Worm (Caenorhabditis elegans) whole organism, young adult: ENCODE measurements around the gene C16A11.5.
A peak's percentile ranks its signal among the peaks of the same experiment; 100 is the strongest.

Source experiments
- D2030.7 ChIP-seq: fragments of 200-800 bp; sonication (Bioruptor generic); IDR thresholded peaks from 2 replicates; pipeline ENCODE4 v1.3.6; 2022; ENCODE audit warnings: missing genetic modification reagents, missing genetic modification characterization, missing compliant biosample characterization
- F33H1.4 ChIP-seq: fragments of 200-800 bp; sonication (Bioruptor generic); IDR thresholded peaks from 2 replicates; pipeline ENCODE4 v1.3.6; 2022; ENCODE audit warnings: missing genetic modification reagents, missing genetic modification characterization, missing compliant biosample characterization
- F49E8.2 ChIP-seq: sonication (generic microtip); optimal IDR thresholded peaks from 3 replicates; lab custom pipeline; 2017; ENCODE audit warnings: missing genetic modification characterization, mild to moderate bottlenecking, missing compliant biosample characterization, antibody characterized with exemption, moderate library complexity; ENCODE audit not compliant: insufficient read depth
- F57A8.1 ChIP-seq: fragments of 200-800 bp; sonication (Bioruptor generic); optimal IDR thresholded peaks from 2 replicates; lab custom pipeline; 2018; ENCODE audit warnings: mild to moderate bottlenecking, missing genetic modification characterization, moderate library complexity, missing compliant biosample characterization
- K12H6.12 ChIP-seq: fragments of 200-800 bp; sonication (Bioruptor generic); optimal IDR thresholded peaks from 2 replicates; lab custom pipeline; 2018; ENCODE audit warnings: mild to moderate bottlenecking, missing genetic modification characterization, missing compliant biosample characterization
- Y67H2A.10 ChIP-seq: fragments of 200-800 bp; sonication (Bioruptor generic); conservative IDR thresholded peaks from 2 replicates; pipeline ENCODE4 v1.3.6; 2022; ENCODE audit warnings: missing genetic modification reagents, missing genetic modification characterization, missing compliant biosample characterization
- akir-1 ChIP-seq: fragments of 200-800 bp; sonication (Bioruptor generic); optimal IDR thresholded peaks from 2 replicates; lab custom pipeline; 2018; ENCODE audit warnings: mild to moderate bottlenecking, missing genetic modification characterization, moderate library complexity, missing compliant biosample characterization
- ceh-40 ChIP-seq: fragments of 200-800 bp; sonication (Bioruptor generic); IDR thresholded peaks from 2 replicates; pipeline ENCODE4 v1.3.6; 2022; ENCODE audit warnings: missing genetic modification characterization, missing compliant biosample characterization
- ceh-91 ChIP-seq: fragments of 200-800 bp; sonication (Bioruptor generic); IDR thresholded peaks from 2 replicates; pipeline ENCODE4 v1.3.6; 2022; ENCODE audit warnings: missing genetic modification reagents, missing genetic modification characterization, missing compliant biosample characterization
- dox-1 ChIP-seq: fragments of 200-800 bp; sonication (Bioruptor generic); IDR thresholded peaks from 2 replicates; pipeline ENCODE4 v1.3.6; 2022; ENCODE audit warnings: missing genetic modification reagents, missing genetic modification characterization, missing compliant biosample characterization
- dpff-1 ChIP-seq: sonication (generic microtip); optimal IDR thresholded peaks from 2 replicates; lab custom pipeline; 2017; ENCODE audit warnings: mild to moderate bottlenecking, missing genetic modification characterization, missing compliant biosample characterization
- efl-1 ChIP-seq: fragments of 150-350 bp; optimal IDR thresholded peaks from 2 replicates; lab custom pipeline; 2014; ENCODE audit warnings: missing biosample characterization, missing genetic modification reagents, missing genetic modification characterization
- egl-18 ChIP-seq: fragments of 200-800 bp; sonication (Bioruptor generic); IDR thresholded peaks from 2 replicates; pipeline ENCODE4 v1.3.6; 2022; ENCODE audit warnings: missing genetic modification reagents, missing genetic modification characterization, missing compliant biosample characterization
- ekl-4 ChIP-seq: fragments of 200-800 bp; sonication (Bioruptor generic); IDR thresholded peaks from 2 replicates; pipeline ENCODE4 v1.3.6; 2022; ENCODE audit warnings: missing genetic modification reagents, missing genetic modification characterization, missing compliant biosample characterization
- lin-54 ChIP-seq: fragments of 200-800 bp; sonication (Bioruptor generic); optimal IDR thresholded peaks from 2 replicates; lab custom pipeline; 2018; ENCODE audit warnings: mild to moderate bottlenecking, missing genetic modification characterization, missing compliant biosample characterization
- lsl-1 ChIP-seq: fragments of 200-800 bp; sonication (Bioruptor generic); optimal IDR thresholded peaks from 2 replicates; lab custom pipeline; 2018; ENCODE audit warnings: mild to moderate bottlenecking, missing genetic modification characterization, moderate library complexity, missing compliant biosample characterization
- madf-3 ChIP-seq: fragments of 200-800 bp; sonication (Bioruptor generic); IDR thresholded peaks from 2 replicates; pipeline ENCODE4 v1.3.6; 2022; ENCODE audit warnings: missing genetic modification reagents, missing genetic modification characterization, missing compliant biosample characterization
- madf-6 ChIP-seq: fragments of 200-800 bp; sonication (Bioruptor generic); IDR thresholded peaks from 2 replicates; pipeline ENCODE4 v1.3.6; 2022; ENCODE audit warnings: missing genetic modification reagents, missing genetic modification characterization, missing compliant biosample characterization
- madf-8 ChIP-seq: fragments of 200-800 bp; sonication (Bioruptor generic); conservative IDR thresholded peaks from 2 replicates; pipeline ENCODE4 v1.3.6; 2022; ENCODE audit warnings: missing genetic modification reagents, missing genetic modification characterization, missing compliant biosample characterization
- nfya-2 ChIP-seq: fragments of 200-800 bp; sonication (Bioruptor generic); IDR thresholded peaks from 2 replicates; pipeline ENCODE4 v1.3.6; 2022; ENCODE audit warnings: missing genetic modification reagents, missing genetic modification characterization, missing compliant biosample characterization
- nhr-120 ChIP-seq: fragments of 200-800 bp; sonication (Bioruptor generic); IDR thresholded peaks from 2 replicates; pipeline ENCODE4 v1.3.6; 2022; ENCODE audit warnings: missing genetic modification characterization, missing compliant biosample characterization
- nhr-179 ChIP-seq: sonication (generic microtip); optimal IDR thresholded peaks from 2 replicates; lab custom pipeline; 2016; ENCODE audit warnings: mild to moderate bottlenecking, missing genetic modification characterization, missing compliant biosample characterization
- nhr-80 ChIP-seq: sonication (generic microtip); optimal IDR thresholded peaks from 2 replicates; lab custom pipeline; 2016; ENCODE audit warnings: missing genetic modification characterization, missing compliant biosample characterization
- rcor-1 ChIP-seq: fragments of 200-800 bp; sonication (Bioruptor generic); IDR thresholded peaks from 2 replicates; pipeline ENCODE4 v1.3.6; 2022; ENCODE audit warnings: missing genetic modification reagents, missing genetic modification characterization, missing compliant biosample characterization
- snpc-1.3 ChIP-seq: sonication (generic microtip); optimal IDR thresholded peaks from 2 replicates; lab custom pipeline; 2017; ENCODE audit warnings: missing genetic modification characterization, mild to moderate bottlenecking, missing compliant biosample characterization, antibody characterized with exemption, moderate library complexity, missing genotype, missing genetic modification reagents; ENCODE audit not compliant: insufficient read depth
- snpc-3.4 ChIP-seq: sonication (generic microtip); optimal IDR thresholded peaks from 2 replicates; lab custom pipeline; 2017; ENCODE audit warnings: missing genetic modification characterization, mild to moderate bottlenecking, missing compliant biosample characterization, antibody characterized with exemption, moderate library complexity, missing genotype, missing genetic modification reagents
- snpc-4 ChIP-seq, 5 experiments: fragments of 150-350 bp in 1 of 5; sonication (generic microtip) in 4 of 5; optimal IDR thresholded peaks; 2 replicates each; lab custom pipeline; 2014 to 2018; ENCODE audit warnings: missing genetic modification characterization in 5 of 5, missing biosample characterization in 3 of 5, antibody characterized with exemption in 2 of 5, mild to moderate bottlenecking in 2 of 5, missing compliant biosample characterization in 2 of 5, missing genotype in 2 of 5, moderate library complexity in 2 of 5, missing genetic modification reagents in 1 of 5
- sptf-2 ChIP-seq: fragments of 200-800 bp; sonication (Bioruptor generic); optimal IDR thresholded peaks from 2 replicates; lab custom pipeline; 2018; ENCODE audit warnings: mild to moderate bottlenecking, missing genetic modification characterization, missing compliant biosample characterization
- tbp1 ChIP-seq: fragments of 200-800 bp; sonication (Bioruptor generic); optimal IDR thresholded peaks from 2 replicates; lab custom pipeline; 2018; ENCODE audit warnings: mild to moderate bottlenecking, missing genetic modification characterization, missing compliant biosample characterization
- tbx-9 ChIP-seq: sonication (generic microtip); optimal IDR thresholded peaks from 2 replicates; lab custom pipeline; 2016; ENCODE audit warnings: borderline replicate concordance, missing genetic modification characterization, inconsistent platforms, missing compliant biosample characterization
- unc-130 ChIP-seq: sonication (generic microtip); optimal IDR thresholded peaks from 2 replicates; lab custom pipeline; 2016; ENCODE audit warnings: missing genetic modification reagents, missing genetic modification characterization, missing compliant biosample characterization
- xnd-1 ChIP-seq: sonication (generic microtip); optimal IDR thresholded peaks from 2 replicates; lab custom pipeline; 2016; ENCODE audit warnings: missing genotype, missing genetic modification reagents, missing genetic modification characterization, missing compliant biosample characterization
- zfh-2 ChIP-seq: fragments of 200-800 bp; sonication (Bioruptor generic); conservative IDR thresholded peaks from 2 replicates; pipeline ENCODE4 v1.3.6; 2022; ENCODE audit warnings: missing genetic modification reagents, missing genetic modification characterization, missing compliant biosample characterization
- zim-3 ChIP-seq: sonication (generic microtip); optimal IDR thresholded peaks from 2 replicates; lab custom pipeline; 2017; ENCODE audit warnings: mild to moderate bottlenecking, missing genetic modification characterization, moderate library complexity, missing compliant biosample characterization
- ztf-26 ChIP-seq: sonication (generic microtip); optimal IDR thresholded peaks from 2 replicates; lab custom pipeline; 2017; ENCODE audit warnings: missing genetic modification characterization, missing compliant biosample characterization
- ztf-3 ChIP-seq: fragments of 200-800 bp; sonication (Bioruptor generic); optimal IDR thresholded peaks from 2 replicates; lab custom pipeline; 2018; ENCODE audit warnings: mild to moderate bottlenecking, missing genetic modification characterization, missing compliant biosample characterization

C16A11.5 gene

DNA sequence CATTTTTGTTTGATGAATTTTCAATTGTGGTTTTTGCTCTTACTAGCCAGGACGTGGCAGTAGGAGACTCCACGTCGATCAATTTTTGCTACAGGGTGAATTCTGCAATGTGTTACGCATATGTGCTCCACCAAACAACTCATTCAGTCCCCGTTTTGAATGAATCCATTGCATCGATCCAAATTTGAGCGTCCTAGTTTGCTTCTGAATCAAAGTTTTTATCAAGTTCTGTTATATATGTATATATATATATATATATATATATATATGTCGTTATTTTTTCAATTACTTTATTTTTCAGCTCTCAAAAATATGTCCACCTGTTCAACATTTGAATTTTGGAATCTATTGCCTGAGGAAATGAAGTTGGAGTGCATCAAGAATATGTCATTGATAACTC lies 12.0 kb upstream of the C16A11.5 start, which contains the start of gene F31D5.7:
TSS of gene F31D5.7 (plus strand) at position 301 of the 400 bp plus-strand sequence.
- no peak for TF ChIP-seq K12H6.12
- TF ChIP-seq Y67H2A.10 (GFP tag; lab: Robert Waterston, UW), result no peak
- no peak for TF ChIP-seq nhr-120 (GFP tag; lab: Robert Waterston, UW)
- no peak for TF ChIP-seq ceh-40 (GFP tag; lab: Robert Waterston, UW)
- TF ChIP-seq F57A8.1 (GFP tag; lab: Kevin White, UChicago), result no peak
- no peak for TF ChIP-seq nhr-80 (tag; lab: Kevin White, UChicago)
- no peak for TF ChIP-seq nhr-179 (tag; lab: Kevin White, UChicago)
- no peak for TF ChIP-seq nfya-2 (GFP tag; lab: Robert Waterston, UW)
- no peak for TF ChIP-seq zfh-2
- TF ChIP-seq zim-3 (tag; lab: Kevin White, UChicago), result no peak
- TF ChIP-seq rcor-1 (GFP tag; lab: Robert Waterston, UW), result no peak
- TF ChIP-seq tbp1 (GFP tag; lab: Kevin White, UChicago), result no peak
- no peak for TF ChIP-seq tbx-9 (tag; lab: Kevin White, UChicago)

DNA sequence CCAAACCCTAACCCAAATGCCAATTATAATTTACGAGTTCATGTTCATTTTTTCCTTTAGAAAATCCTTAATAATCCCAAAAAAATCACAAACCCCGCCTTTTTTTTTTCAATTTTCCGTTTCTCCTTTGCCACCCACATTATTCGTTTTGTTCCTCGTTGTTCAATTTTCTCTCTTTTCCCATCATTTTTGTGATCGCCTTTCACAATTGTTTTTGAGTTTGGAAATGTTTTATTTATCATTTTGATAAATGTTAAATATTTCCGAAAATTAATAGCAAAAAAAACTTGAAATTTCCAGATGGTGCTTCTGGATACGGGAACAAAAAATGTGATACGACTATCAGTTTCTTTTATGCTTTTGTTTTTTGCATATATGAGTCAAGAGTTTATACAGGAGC lies 7.8 kb upstream of the C16A11.5 start, which contains the start of gene F31D5.2:
TSS of gene F31D5.2 (plus strand) at position 301 of the 400 bp plus-strand sequence.
- no peak for TF ChIP-seq dpff-1 (tag; lab: Kevin White, UChicago)
- TF ChIP-seq madf-3 (GFP tag; lab: Robert Waterston, UW), result no peak
- TF ChIP-seq, all 124 proteins: peak for 0

DNA sequence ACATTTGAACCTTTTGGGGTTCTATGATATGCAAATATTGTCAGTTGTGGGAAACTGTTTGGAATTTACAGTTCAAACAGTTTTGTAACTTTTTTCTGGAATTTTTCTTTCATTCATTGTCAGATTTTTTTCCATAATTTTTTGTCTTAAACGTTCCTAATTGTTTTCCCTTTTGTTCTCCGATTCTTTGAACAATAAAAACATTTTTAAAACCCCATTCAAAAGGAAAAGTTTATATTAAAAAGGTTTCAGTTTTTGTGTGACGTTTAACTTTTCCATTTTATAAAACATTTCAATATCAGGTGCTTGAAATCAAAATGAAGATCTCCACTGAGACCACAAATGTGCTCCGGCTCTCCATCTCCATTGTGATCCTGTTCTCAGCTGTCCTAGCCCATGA lies 4.0 kb upstream of the C16A11.5 start, which contains the start of gene F31D5.1:
TSS of gene F31D5.1 (plus strand) at position 301 of the 400 bp plus-strand sequence.
- no peak for TF ChIP-seq ztf-3 (GFP tag; lab: Kevin White, UChicago)

DNA sequence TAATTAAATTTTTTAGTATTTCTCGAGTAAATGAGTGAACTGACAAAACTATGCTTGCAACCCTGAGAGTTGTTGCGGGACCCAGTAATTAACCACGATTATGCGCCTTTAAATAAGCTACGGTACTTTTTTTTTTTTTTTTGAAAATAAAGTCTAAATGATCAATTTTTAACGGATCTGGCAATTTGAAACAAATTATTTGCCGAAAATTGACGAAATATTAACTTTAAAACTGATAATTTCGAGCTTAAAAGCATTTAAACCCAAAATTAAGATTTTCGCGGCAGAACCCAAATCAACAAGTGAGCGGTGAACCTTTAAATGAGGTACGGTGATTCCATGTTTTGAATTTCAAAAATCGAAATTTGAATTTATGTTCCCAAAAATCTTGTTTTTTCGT lies 636 bp upstream of the C16A11.5 start:
- TF ChIP-seq xnd-1 (tag; lab: Kevin White, UChicago) (peak; percentile 96), madf-8 (peak; percentile 92), efl-1 (GFP tag; lab: Kevin White, UChicago) (peak; percentile 41), F33H1.4 (GFP tag; lab: Robert Waterston, UW) (peak; percentile 92), ztf-26 (no peak), madf-6 (peak; percentile 96), akir-1 (no peak), F49E8.2 (tag; lab: Kevin White, UChicago) (peak; percentile 25), zim-3 (tag; lab: Kevin White, UChicago) (no peak), lsl-1 (GFP tag; lab: Kevin White, UChicago) (peak; percentile 95), D2030.7 (GFP tag; lab: Robert Waterston, UW) (peak; percentile 65; the same call in 1 of the 2 replicates), lin-54 (peak; percentile 50), ceh-91 (GFP tag; lab: Robert Waterston, UW) (peak; percentile 82)

DNA sequence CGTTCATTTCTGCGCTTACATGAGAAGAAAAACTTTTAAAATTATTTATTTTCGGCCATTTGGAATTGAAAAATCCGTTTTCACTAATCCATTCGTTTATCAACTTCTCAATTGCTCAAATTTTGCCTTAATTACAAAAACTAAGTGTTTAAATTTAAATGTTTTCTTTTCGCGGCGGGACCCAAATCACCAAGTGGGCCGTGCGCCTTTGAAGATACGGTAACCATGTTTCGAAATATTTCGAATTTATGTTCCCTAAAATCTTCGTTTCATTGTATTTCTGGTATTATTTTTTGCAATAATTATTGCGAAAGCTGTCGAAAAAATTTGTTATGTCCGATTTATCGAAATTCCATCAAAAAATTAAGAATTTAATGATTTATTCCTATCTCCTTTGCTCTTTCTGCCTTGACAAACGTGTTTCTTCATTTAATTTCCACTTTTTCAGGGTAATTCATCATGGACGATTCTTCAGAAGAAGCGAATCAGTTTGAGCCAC lies 3.5 kb downstream of the C16A11.5 start, which contains the start of gene C16A11.4:
TSS of gene C16A11.4 (plus strand) at position 449 of the 499 bp plus-strand sequence.
- TF ChIP-seq lin-54 (peak; percentile 52), unc-130 (GFP tag; lab: Kevin White, UChicago) (no peak), snpc-3.4 (tag; lab: Kevin White, UChicago) (peak; percentile 70), F49E8.2 (tag; lab: Kevin White, UChicago) (peak; percentile 31), madf-8 (peak; percentile 55), xnd-1 (tag; lab: Kevin White, UChicago) (peak; percentile 87), F33H1.4 (GFP tag; lab: Robert Waterston, UW) (peak; percentile 86), efl-1 (GFP tag; lab: Kevin White, UChicago) (peak; percentile 41), ekl-4 (GFP tag; lab: Robert Waterston, UW) (no peak), madf-6 (peak; percentile 86), sptf-2 (GFP tag; lab: Kevin White, UChicago) (no peak), snpc-1.3 (tag; lab: Kevin White, UChicago) (peak; percentile 38), dox-1 (GFP tag; lab: Robert Waterston, UW) (peak; percentile 6; the same call in 1 of the 2 replicates), egl-18 (GFP tag; lab: Robert Waterston, UW) (no peak), D2030.7 (GFP tag; lab: Robert Waterston, UW) (peak; percentile 30; the same call in 1 of the 2 replicates), snpc-4 (GFP tag; optimal IDR thresholded peaks at IDR 0.05; lab: Kevin White, UChicago) (no peak), snpc-4 (tag; optimal IDR thresholded peaks at IDR 0.05; lab: Kevin White, UChicago) (peak in 1 of 4 experiments; percentile 33), lsl-1 (GFP tag; lab: Kevin White, UChicago) (peak; percentile 84)
